Fruit fly (Drosophila melanogaster) whole organism, embryonic: ENCODE measurements around the gene Rab9D.
A peak's percentile ranks its signal among the peaks of the same experiment; 100 is the strongest.

Experiments
- Abd-B ChIP-seq: fragments of 200-800 bp; sonication (Bioruptor generic); optimal IDR thresholded peaks from 2 replicates; lab custom pipeline; 2018; ENCODE audit warnings: missing biosample characterization, mild to moderate bottlenecking, missing genetic modification characterization, moderate library complexity
- CG14050 ChIP-seq: fragments of 200-800 bp; sonication (Bioruptor generic); IDR thresholded peaks from 3 replicates; pipeline ENCODE4 v1.3.6; 2022; ENCODE audit warnings: missing biosample characterization, missing genetic modification characterization
- CG1602 ChIP-seq: fragments of 200-800 bp; sonication (Bioruptor generic); optimal IDR thresholded peaks from 3 replicates; lab custom pipeline; 2016; ENCODE audit warnings: missing biosample characterization, missing genetic modification characterization
- CG2116 ChIP-seq: fragments of 200-800 bp; sonication (Bioruptor generic); optimal IDR thresholded peaks from 3 replicates; lab custom pipeline; 2018; ENCODE audit warnings: missing biosample characterization, mild to moderate bottlenecking, missing genetic modification characterization
- CG3065 ChIP-seq: fragments of 200-800 bp; sonication (Bioruptor generic); optimal IDR thresholded peaks from 2 replicates; lab custom pipeline; 2016; ENCODE audit warnings: missing biosample characterization, missing genetic modification characterization
- CG3281 ChIP-seq: fragments of 200-800 bp; sonication (Bioruptor generic); optimal IDR thresholded peaks from 3 replicates; lab custom pipeline; 2017; ENCODE audit warnings: missing biosample characterization, mild to moderate bottlenecking, missing genetic modification characterization
- CG4707 ChIP-seq: fragments of 200-800 bp; sonication (Bioruptor generic); optimal IDR thresholded peaks from 2 replicates; lab custom pipeline; 2018; ENCODE audit warnings: missing biosample characterization, mild to moderate bottlenecking, missing genetic modification characterization, moderate library complexity
- CG6765 ChIP-seq: fragments of 200-800 bp; sonication (Bioruptor generic); optimal IDR thresholded peaks from 3 replicates; lab custom pipeline; 2017; ENCODE audit warnings: missing biosample characterization, mild to moderate bottlenecking, missing genetic modification characterization
- CG9215 ChIP-seq: fragments of 200-800 bp; sonication (Bioruptor generic); IDR thresholded peaks from 2 replicates; pipeline ENCODE4 v1.3.6; 2022; ENCODE audit warnings: missing biosample characterization, missing genetic modification characterization
- D ChIP-seq, 2 experiments: fragments of 200-800 bp in 1 of 2; fragments of >200 bp in 1 of 2; sonication (Bioruptor generic) in 1 of 2; optimal IDR thresholded peaks; 2 replicates in 1 of 2; 3 replicates in 1 of 2; lab custom pipeline; 2017; ENCODE audit warnings: mild to moderate bottlenecking in 1 of 2, missing biosample characterization in 1 of 2, missing genetic modification characterization in 1 of 2, missing genetic modification reagents in 1 of 2
- Dek ChIP-seq: fragments of 200-800 bp; sonication (Bioruptor generic); optimal IDR thresholded peaks from 3 replicates; lab custom pipeline; 2019; ENCODE audit warnings: missing biosample characterization, mild to moderate bottlenecking, missing genetic modification characterization, moderate library complexity
- Dip3 ChIP-seq: fragments of 200-800 bp; sonication (Bioruptor generic); optimal IDR thresholded peaks from 3 replicates; lab custom pipeline; 2016; ENCODE audit warnings: missing biosample characterization, missing genetic modification characterization
- Gsc ChIP-seq: fragments of 200-800 bp; sonication (Bioruptor generic); IDR thresholded peaks from 2 replicates; pipeline ENCODE4 v1.3.6; 2022; ENCODE audit warnings: missing biosample characterization, missing genetic modification characterization
- H2.0 ChIP-seq: fragments of 200-800 bp; sonication (Bioruptor generic); IDR thresholded peaks from 2 replicates; pipeline ENCODE4 v1.3.6; 2022; ENCODE audit warnings: missing biosample characterization, missing genetic modification characterization
- Jarid2 ChIP-seq: fragments of 200-800 bp; sonication (Bioruptor generic); optimal IDR thresholded peaks from 3 replicates; lab custom pipeline; 2017; ENCODE audit warnings: mild to moderate bottlenecking, missing biosample characterization, missing genetic modification reagents, missing genetic modification characterization
- MTF-1 ChIP-seq: fragments of 200-800 bp; sonication (Bioruptor generic); optimal IDR thresholded peaks from 2 replicates; lab custom pipeline; 2018; ENCODE audit warnings: missing biosample characterization, mild to moderate bottlenecking, missing genetic modification characterization, borderline replicate concordance
- Meics ChIP-seq: fragments of 200-800 bp; sonication (Bioruptor generic); optimal IDR thresholded peaks from 2 replicates; lab custom pipeline; 2017; ENCODE audit warnings: missing biosample characterization, mild to moderate bottlenecking, missing genetic modification characterization
- NC2α ChIP-seq: fragments of 200-800 bp; sonication (Bioruptor generic); optimal IDR thresholded peaks from 2 replicates; lab custom pipeline; 2016; ENCODE audit warnings: missing biosample characterization, missing genetic modification characterization
- cato ChIP-seq: fragments of 200-800 bp; sonication (Bioruptor generic); optimal IDR thresholded peaks from 2 replicates; lab custom pipeline; 2016; ENCODE audit warnings: missing biosample characterization, missing genetic modification characterization, borderline replicate concordance
- cg ChIP-seq: fragments of 200-800 bp; sonication (Bioruptor generic); optimal IDR thresholded peaks from 3 replicates; lab custom pipeline; 2019; ENCODE audit warnings: missing biosample characterization, mild to moderate bottlenecking, missing genetic modification characterization, moderate library complexity
- chm ChIP-seq: fragments of 200-800 bp; sonication (Bioruptor generic); IDR thresholded peaks from 2 replicates; pipeline ENCODE4 v1.3.6; 2022; ENCODE audit warnings: missing biosample characterization, missing genetic modification characterization
- crp ChIP-seq, 2 experiments: fragments of 200-800 bp; sonication (Bioruptor generic); optimal IDR thresholded peaks; 2 replicates in 1 of 2; 3 replicates in 1 of 2; lab custom pipeline; 2017; ENCODE audit warnings: missing biosample characterization in 2 of 2, missing genetic modification characterization in 2 of 2, mild to moderate bottlenecking in 1 of 2, moderate library complexity in 1 of 2
- dpn ChIP-seq, 2 experiments: fragments of 200-800 bp; sonication (Bioruptor generic); optimal IDR thresholded peaks; 3 replicates each; lab custom pipeline; 2016; ENCODE audit warnings: missing biosample characterization in 2 of 2, missing genetic modification characterization in 2 of 2
- ems ChIP-seq: fragments of 200-800 bp; sonication (Bioruptor generic); optimal IDR thresholded peaks from 3 replicates; lab custom pipeline; 2016; ENCODE audit warnings: missing biosample characterization, missing genetic modification characterization
- ewg ChIP-seq: fragments of 200-800 bp; sonication (Bioruptor generic); optimal IDR thresholded peaks from 3 replicates; lab custom pipeline; 2017; ENCODE audit warnings: mild to moderate bottlenecking, missing biosample characterization, missing genetic modification reagents, missing genetic modification characterization
- fru ChIP-seq: fragments of >200 bp; optimal IDR thresholded peaks from 2 replicates; lab custom pipeline; 2017
- gro ChIP-seq: fragments of 200-800 bp; sonication (Bioruptor generic); optimal IDR thresholded peaks from 2 replicates; lab custom pipeline; 2016; ENCODE audit warnings: missing biosample characterization, missing genetic modification characterization
- h ChIP-seq: fragments of >200 bp; optimal IDR thresholded peaks from 2 replicates; lab custom pipeline; 2017
- hb ChIP-seq: fragments of 200-800 bp; sonication (Bioruptor generic); IDR thresholded peaks from 3 replicates; pipeline ENCODE4 v1.3.6; 2022; ENCODE audit warnings: missing biosample characterization, missing genetic modification characterization; ENCODE audit not compliant: partially characterized antibody
- her ChIP-seq: fragments of 200-800 bp; sonication (Bioruptor generic); optimal IDR thresholded peaks from 2 replicates; lab custom pipeline; 2016; ENCODE audit warnings: missing biosample characterization, missing genetic modification characterization
- insv ChIP-seq, 2 experiments: fragments of 200-800 bp; sonication (Bioruptor generic); optimal IDR thresholded peaks; 3 replicates each; lab custom pipeline; 2016 to 2018; ENCODE audit warnings: missing biosample characterization in 2 of 2, missing genetic modification characterization in 2 of 2
- mirr ChIP-seq: fragments of 200-800 bp; sonication (Bioruptor generic); optimal IDR thresholded peaks from 3 replicates; lab custom pipeline; 2018; ENCODE audit warnings: missing biosample characterization, mild to moderate bottlenecking, missing genetic modification characterization
- odd ChIP-seq: fragments of 200-800 bp; sonication (Bioruptor generic); optimal IDR thresholded peaks from 2 replicates; lab custom pipeline; 2017; ENCODE audit warnings: missing biosample characterization, mild to moderate bottlenecking, missing genetic modification characterization
- otp ChIP-seq: fragments of 200-800 bp; sonication (Bioruptor generic); IDR thresholded peaks from 3 replicates; pipeline ENCODE4, ENCODE4 v1.3.6; 2022; ENCODE audit warnings: missing biosample characterization, missing genetic modification characterization
- pum ChIP-seq: fragments of 200-800 bp; sonication (Bioruptor generic); optimal IDR thresholded peaks from 2 replicates; lab custom pipeline; 2016; ENCODE audit warnings: missing biosample characterization, missing genetic modification characterization
- ro ChIP-seq: fragments of 200-800 bp; sonication (Bioruptor generic); IDR thresholded peaks from 2 replicates; pipeline ENCODE4 v1.3.6; 2022; ENCODE audit warnings: missing biosample characterization, missing genetic modification characterization
- run ChIP-seq: fragments of 200-800 bp; sonication (Bioruptor generic); optimal IDR thresholded peaks from 3 replicates; lab custom pipeline; 2018; ENCODE audit warnings: missing biosample characterization, mild to moderate bottlenecking, missing genetic modification characterization
- sc ChIP-seq, 3 experiments: fragments of >200 bp in 2 of 3; fragments of 200-800 bp in 1 of 3; sonication (Bioruptor generic) in 1 of 3; optimal IDR thresholded peaks; 2 replicates in 2 of 3; 3 replicates in 1 of 3; lab custom pipeline; 2017; ENCODE audit warnings: mild to moderate bottlenecking in 1 of 3, missing biosample characterization in 1 of 3, missing genetic modification characterization in 1 of 3, missing genetic modification reagents in 1 of 3
- stc ChIP-seq: fragments of 200-800 bp; sonication (Bioruptor generic); IDR thresholded peaks from 2 replicates; pipeline ENCODE4 v1.3.6; 2022; ENCODE audit warnings: missing biosample characterization, missing genetic modification characterization
- tup ChIP-seq: fragments of 200-800 bp; sonication (Bioruptor generic); optimal IDR thresholded peaks from 2 replicates; lab custom pipeline; 2016; ENCODE audit warnings: missing biosample characterization, mild to moderate bottlenecking, missing genetic modification characterization, moderate library complexity
- usp ChIP-seq: fragments of >200 bp; optimal IDR thresholded peaks from 2 replicates; lab custom pipeline; 2017; ENCODE audit warnings: missing biosample characterization, missing genetic modification characterization
- wdn ChIP-seq: fragments of 200-800 bp; sonication (Bioruptor generic); IDR thresholded peaks from 2 replicates; pipeline ENCODE4 v1.3.6; 2022; ENCODE audit warnings: missing biosample characterization, missing genetic modification characterization

Gene Rab9D

DNA sequence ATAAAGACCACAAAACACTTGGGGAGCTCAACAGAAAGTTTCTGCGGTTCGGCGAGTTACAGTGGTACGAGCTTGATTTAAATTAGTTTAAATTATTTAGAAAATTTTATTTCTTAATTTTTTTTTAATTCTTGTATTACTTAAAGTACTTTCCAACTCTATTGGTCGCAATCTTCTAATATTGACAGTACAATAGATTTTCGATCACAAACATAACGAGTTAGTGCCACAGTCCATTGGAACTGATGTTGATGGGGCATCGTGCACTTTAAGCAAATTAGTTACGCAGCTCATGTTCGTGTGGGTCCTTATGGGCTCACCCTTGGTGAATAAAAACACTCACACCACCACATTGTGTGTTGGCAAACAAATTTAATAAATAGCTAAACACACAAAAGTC is 15.3 kb upstream of the Rab9D start (continued):
- TF ChIP-seq CG3281 (GFP tag; lab: Kevin White, UChicago) (peak; percentile 54), gro (GFP tag; lab: Kevin White, UChicago) (no peak), wdn (GFP tag; lab: Robert Waterston, UW) (peak; percentile 44; the same call in 1 of the 2 replicates), Meics (peak; percentile 58), usp (no peak), cato (GFP tag; lab: Kevin White, UChicago) (no peak), CG3065 (no peak), ewg (GFP tag; lab: Kevin White, UChicago) (peak; percentile 30), hb (GFP tag; lab: Robert Waterston, UW) (no peak), odd (GFP tag; lab: Kevin White, UChicago) (no peak), ems (GFP tag; lab: Kevin White, UChicago) (peak; percentile 26), MTF-1 (GFP tag; lab: Kevin White, UChicago) (no peak), CG9215 (GFP tag; lab: Robert Waterston, UW) (0 out of 2 replicates have a peak, but pooled peaks have one; percentile 35), crp (GFP tag; optimal IDR thresholded peaks at IDR 0.05; lab: Kevin White, UChicago) (no peak), otp (GFP tag; lab: Robert Waterston, UW) (peak; percentile 19; the same call in 1 of the 3 replicates), CG4707 (GFP tag; lab: Kevin White, UChicago) (no peak), cg (GFP tag; lab: Kevin White, UChicago) (no peak), Dek (tag; lab: Kevin White, UChicago) (peak; percentile 25), run (tag; lab: Kevin White, UChicago) (peak; percentile 33), fru (lab: Kevin White, UChicago) (no peak), Dip3 (no peak), Jarid2 (no peak), dpn (GFP tag; optimal IDR thresholded peaks at IDR 0.05; lab: Kevin White, UChicago) (peak in 1 of 2 experiments; percentile 32), ro (GFP tag; lab: Robert Waterston, UW) (no peak)

DNA sequence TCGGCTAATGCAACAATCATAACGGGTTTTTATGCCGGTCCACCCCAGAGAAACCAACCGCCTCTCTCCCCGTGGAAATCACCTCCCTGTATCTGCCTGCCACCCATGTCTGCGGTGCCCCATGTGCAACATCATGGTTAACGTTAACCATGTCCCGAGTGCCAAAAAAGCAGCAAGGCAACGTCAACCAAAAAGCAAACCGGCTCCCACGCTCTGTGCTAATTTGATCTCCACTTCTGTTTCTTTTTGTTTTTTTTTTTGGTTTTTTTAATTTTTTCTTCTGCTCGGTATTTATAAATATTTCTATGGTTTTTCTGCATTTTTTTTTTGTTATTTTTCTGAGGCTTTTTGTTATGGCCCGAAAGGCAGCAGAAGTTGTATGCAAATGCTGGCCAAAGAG is 11.9 kb upstream of the Rab9D start:
- TF ChIP-seq Gsc, result no peak
- no peak for TF ChIP-seq D (optimal IDR thresholded peaks at IDR 0.05; lab: Kevin White, UChicago)
- TF ChIP-seq D (GFP tag; optimal IDR thresholded peaks at IDR 0.05; lab: Kevin White, UChicago), result no peak
- TF ChIP-seq CG2116, result no peak
- TF ChIP-seq chm (GFP tag; lab: Robert Waterston, UW), result no peak
- TF ChIP-seq CG1602 (GFP tag; lab: Kevin White, UChicago), result no peak
- TF ChIP-seq mirr (GFP tag; lab: Kevin White, UChicago), result no peak
- TF ChIP-seq h (lab: Kevin White, UChicago), result no peak
- TF ChIP-seq tup, result no peak
- no peak for TF ChIP-seq Abd-B (GFP tag; lab: Kevin White, UChicago)
- TF ChIP-seq Meics, result no peak
- TF ChIP-seq CG6765, result no peak
- TF ChIP-seq sc (optimal IDR thresholded peaks at IDR 0.05; lab: Kevin White, UChicago), result no peak
- TF ChIP-seq sc (GFP tag; optimal IDR thresholded peaks at IDR 0.05; lab: Kevin White, UChicago), result no peak
- no peak for TF ChIP-seq CG14050 (GFP tag; lab: Robert Waterston, UW)
- no peak for TF ChIP-seq Jarid2
- no peak for TF ChIP-seq H2.0 (GFP tag; lab: Robert Waterston, UW)
- TF ChIP-seq her (GFP tag; lab: Kevin White, UChicago), result no peak
- TF ChIP-seq pum (GFP tag; lab: Kevin White, UChicago), result no peak
- TF ChIP-seq stc (GFP tag; lab: Robert Waterston, UW), result no peak
- TF ChIP-seq insv (GFP tag; optimal IDR thresholded peaks at IDR 0.05; lab: Kevin White, UChicago), result no peak
- no peak for TF ChIP-seq NC2α
